Worm (Caenorhabditis elegans) whole organism, midembryonic: ENCODE measurements around the gene pei-1.

Source experiments
- T22C8.4 ChIP-seq: fragments of 200-800 bp; sonication (Bioruptor generic); IDR thresholded peaks from 2 replicates; pipeline ENCODE4 v1.3.6; 2022; ENCODE audit warnings: missing genetic modification characterization, missing compliant biosample characterization
- cog-1 ChIP-seq: sonication (generic microtip); optimal IDR thresholded peaks from 2 replicates; lab custom pipeline; 2016; ENCODE audit warnings: missing genetic modification characterization, missing compliant biosample characterization
- klf-2 ChIP-seq: fragments of 200-800 bp; sonication (Bioruptor generic); conservative IDR thresholded peaks from 2 replicates; pipeline ENCODE4 v1.3.6; 2022; ENCODE audit warnings: missing genetic modification reagents, missing genetic modification characterization, missing compliant biosample characterization
- ref-1 ChIP-seq: fragments of 200-800 bp; sonication (Bioruptor generic); conservative IDR thresholded peaks from 2 replicates; pipeline ENCODE4 v1.3.6; 2022; ENCODE audit warnings: missing genetic modification reagents, missing genetic modification characterization, missing compliant biosample characterization
- ztf-23 ChIP-seq: fragments of 200-800 bp; sonication (Bioruptor generic); IDR thresholded peaks from 2 replicates; pipeline ENCODE4 v1.3.6; 2022; ENCODE audit warnings: missing genetic modification reagents, missing genetic modification characterization, missing compliant biosample characterization
- ztf-29 ChIP-seq: fragments of 200-800 bp; sonication (Bioruptor generic); IDR thresholded peaks from 2 replicates; pipeline ENCODE4 v1.3.6; 2022; ENCODE audit warnings: missing genetic modification reagents, missing genetic modification characterization, missing compliant biosample characterization

DNA sequence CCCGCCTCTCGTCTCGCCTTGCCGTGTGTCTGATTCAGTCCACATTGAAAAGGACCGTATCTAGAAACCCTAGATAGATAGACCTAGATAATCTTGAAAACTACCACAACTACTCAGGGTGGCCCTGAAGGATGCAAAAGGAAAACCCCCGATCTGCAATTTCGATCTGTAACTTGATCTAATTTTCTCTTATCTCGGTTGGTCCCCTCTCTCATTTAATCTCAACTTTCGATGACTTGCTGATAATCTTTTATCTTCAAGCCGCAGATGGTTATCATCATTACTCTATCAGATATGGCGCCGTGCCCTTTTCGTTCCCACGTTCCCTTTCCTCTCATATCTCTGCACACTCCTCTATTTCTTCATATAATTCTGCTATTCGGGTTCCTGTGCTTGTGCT lies 23.2 kb upstream of the pei-1 start:
- TF ChIP-seq ref-1 (GFP tag; lab: Robert Waterston, UW) (no peak), cog-1 (no peak), ztf-29 (no peak), klf-2 (GFP tag; lab: Robert Waterston, UW) (no peak), ztf-23 (GFP tag; lab: Robert Waterston, UW) (no peak), T22C8.4 (GFP tag; lab: Robert Waterston, UW) (no peak)
